Fruit fly (Drosophila melanogaster): ENCODE measurements around the gene pzg.
A peak's percentile ranks its signal among the peaks of the same experiment; 100 is the strongest.

The pzg gene

dm6 chr3L:21261403-21262164, 24.3 kb upstream of the pzg start (continued):
- TF ChIP-seq Scr (GFP tag; IDR thresholded peaks at IDR 0.05; ENCODE audit: partially characterized antibody) (no peak), abd-A (tag; optimal IDR thresholded peaks at IDR 0.05) (no peak), CG1024 (GFP tag; IDR thresholded peaks at IDR 0.05) (no peak), Doc3 (GFP tag; IDR thresholded peaks at IDR 0.05; ENCODE audit: partially characterized antibody) (no peak; the same call in 2 of the 3 replicates), dmrt11E (tag; optimal IDR thresholded peaks at IDR 0.05) (no peak), Gug (GFP tag; IDR thresholded peaks at IDR 0.05) (no peak), zen (tag; optimal IDR thresholded peaks at IDR 0.05) (no peak), CG14667 (GFP tag; IDR thresholded peaks at IDR 0.05) (no peak), peb (GFP tag; IDR thresholded peaks at IDR 0.05) (no peak), CG10565 (GFP tag; optimal IDR thresholded peaks at IDR 0.05) (no peak), Elba2 (GFP tag; optimal IDR thresholded peaks at IDR 0.05) (no peak), CG8089 (GFP tag; optimal IDR thresholded peaks at IDR 0.05) (no peak), CG11247 (GFP tag; IDR thresholded peaks at IDR 0.05) (no peak), bbx (GFP tag; IDR thresholded peaks at IDR 0.05; ENCODE audit: partially characterized antibody) (no peak), toy (GFP tag; IDR thresholded peaks at IDR 0.05) (no peak), CG4360 (GFP tag; IDR thresholded peaks at IDR 0.05) (peak; percentile 39; the same call in 1 of the 2 replicates), Stat92E (GFP tag; optimal IDR thresholded peaks at IDR 0.05) (no peak), CG3838 (GFP tag; optimal IDR thresholded peaks at IDR 0.05) (peak; percentile 29), Deaf1 (tag; optimal IDR thresholded peaks at IDR 0.05) (peak; percentile 23), ci (GFP tag; IDR thresholded peaks at IDR 0.05) (peak; percentile 57; the same call in 1 of the 3 replicates), wor (GFP tag; IDR thresholded peaks at IDR 0.05) (no peak), Bteb2 (GFP tag; optimal IDR thresholded peaks at IDR 0.05) (no peak), z (GFP tag; IDR thresholded peaks at IDR 0.05) (0 out of 3 replicates have a peak, but pooled peaks have one; percentile 36), CG6689 (GFP tag; IDR thresholded peaks at IDR 0.05) (no peak), CG30403 (GFP tag; optimal IDR thresholded peaks at IDR 0.05) (no peak), Camta (GFP tag; optimal IDR thresholded peaks at IDR 0.05) (no peak), unpg (GFP tag; optimal IDR thresholded peaks at IDR 0.05) (no peak), Max (GFP tag; optimal IDR thresholded peaks at IDR 0.05) (no peak), CG18262 (tag; optimal IDR thresholded peaks at IDR 0.05) (no peak), kni (GFP tag; optimal IDR thresholded peaks at IDR 0.05) (peak; percentile 54), gt (GFP tag; IDR thresholded peaks at IDR 0.05) (no peak), CG4854 (GFP tag; optimal IDR thresholded peaks at IDR 0.05) (no peak), Dp (GFP tag; optimal IDR thresholded peaks at IDR 0.05) (no peak), NK7.1 (GFP tag; optimal IDR thresholded peaks at IDR 0.05) (no peak), Sox102F (GFP tag; optimal IDR thresholded peaks at IDR 0.05) (no peak), salm (tag; optimal IDR thresholded peaks at IDR 0.05) (no peak), CTCF (GFP tag; optimal IDR thresholded peaks at IDR 0.05) (no peak)

- no peak for TF ChIP-seq PHDP (tag; optimal IDR thresholded peaks at IDR 0.05)
- TF ChIP-seq HmgZ (tag; optimal IDR thresholded peaks at IDR 0.05), result peak; percentile 20
- no peak for TF ChIP-seq NfI (GFP tag; optimal IDR thresholded peaks at IDR 0.05)
- no peak for TF ChIP-seq NC2α (GFP tag; optimal IDR thresholded peaks at IDR 0.05)
- TF ChIP-seq CTCF (GFP tag; optimal IDR thresholded peaks at IDR 0.05), result peak; percentile 72
- peak; percentile 33 for TF ChIP-seq D19B (GFP tag; optimal IDR thresholded peaks at IDR 0.05)
- TF ChIP-seq luna (GFP tag; optimal IDR thresholded peaks at IDR 0.05), result no peak
- TF ChIP-seq CG30403 (GFP tag; optimal IDR thresholded peaks at IDR 0.05), result no peak
- peak; percentile 17 for TF ChIP-seq Med (GFP tag)
- no peak for TF ChIP-seq eyg (GFP tag; optimal IDR thresholded peaks at IDR 0.05)
- TF ChIP-seq vvl (GFP tag; IDR thresholded peaks at IDR 0.05), result peak; percentile 55; the same call in 1 of the 2 replicates
- peak; percentile 45 for TF ChIP-seq Bgb (GFP tag; IDR thresholded peaks at IDR 0.05; ENCODE audit: partially characterized antibody)
- no peak for TF ChIP-seq ap (GFP tag; IDR thresholded peaks at IDR 0.05)
- TF ChIP-seq amos (GFP tag; IDR thresholded peaks at IDR 0.05; ENCODE audit: partially characterized antibody), result peak; percentile 38; the same call in 1 of the 2 replicates
- no peak for TF ChIP-seq mld (GFP tag; IDR thresholded peaks at IDR 0.05; ENCODE audit: partially characterized antibody)
- TF ChIP-seq Asciz (GFP tag; optimal IDR thresholded peaks at IDR 0.05), result peak; percentile 12
- peak; percentile 21 for TF ChIP-seq stwl (tag; optimal IDR thresholded peaks at IDR 0.05)
Observed at dm6 chr3L:21262426-21262825, 23.5 kb upstream of the pzg start.

Measured in whole organism, embryonic.